Worm (Caenorhabditis elegans): ENCODE measurements around the gene nlp-56.

Gene nlp-56

ce11 chrIV:14784481-14784880 is at the start of gene nlp-56:
Gene nlp-56 (minus strand): TSS chrIV:14784737.
- no peak for TF ChIP-seq nhr-25 (tag; optimal IDR thresholded peaks at IDR 0.05)
- TF ChIP-seq nhr-129 (tag; optimal IDR thresholded peaks at IDR 0.05): no peak
- TF ChIP-seq nhr-12 (tag; optimal IDR thresholded peaks at IDR 0.05): no peak
- no peak for TF ChIP-seq unc-39 (tag; optimal IDR thresholded peaks at IDR 0.05)
- TF ChIP-seq lin-13 (GFP tag; optimal IDR thresholded peaks at IDR 0.05): no peak
- no peak for TF ChIP-seq ceh-16 (tag; optimal IDR thresholded peaks at IDR 0.05)
- TF ChIP-seq ZK546.5 (tag; optimal IDR thresholded peaks at IDR 0.05): no peak
- no peak for TF ChIP-seq nhr-11 (tag; optimal IDR thresholded peaks at IDR 0.05)
- no peak for TF ChIP-seq nhr-10 (tag; optimal IDR thresholded peaks at IDR 0.05)
- TF ChIP-seq mbf-1 (tag; optimal IDR thresholded peaks at IDR 0.05): no peak

- no peak for TF ChIP-seq lin-11 (tag; optimal IDR thresholded peaks at IDR 0.05)
- peak; percentile 32 for TF ChIP-seq fos-1 (tag; optimal IDR thresholded peaks at IDR 0.05)
- peak; percentile 60 for TF ChIP-seq nhr-129 (tag; optimal IDR thresholded peaks at IDR 0.05)
Observed at ce11 chrIV:14833537-14833936, 49.0 kb upstream of the nlp-56 start.

- TF ChIP-seq mdl-1 (tag; optimal IDR thresholded peaks at IDR 0.05) (no peak), alr-1 (tag; optimal IDR thresholded peaks at IDR 0.05) (no peak), elt-3 (tag; optimal IDR thresholded peaks at IDR 0.05) (no peak), ZK546.5 (tag; optimal IDR thresholded peaks at IDR 0.05) (no peak)
Observed at ce11 chrIV:14829026-14829425, 44.5 kb upstream of the nlp-56 start, which contains the start of gene hhat-2. Gene hhat-2 (minus strand): TSS chrIV:14829126.

- TF ChIP-seq nhr-11 (tag; optimal IDR thresholded peaks at IDR 0.05) (no peak), egl-27 (tag; optimal IDR thresholded peaks at IDR 0.05) (no peak), ama-1 (optimal IDR thresholded peaks at IDR 0.05) (no peak), sem-4 (tag; optimal IDR thresholded peaks at IDR 0.05) (no peak), lin-39 (tag; optimal IDR thresholded peaks at IDR 0.05) (no peak), nhr-12 (tag; optimal IDR thresholded peaks at IDR 0.05) (no peak), Y55F3AM.14 (GFP tag; optimal IDR thresholded peaks at IDR 0.05) (no peak), nhr-23 (tag; optimal IDR thresholded peaks at IDR 0.05) (no peak), nhr-21 (tag; optimal IDR thresholded peaks at IDR 0.05) (no peak), C34F6.9 (tag; optimal IDR thresholded peaks at IDR 0.05) (no peak), nhr-77 (tag; optimal IDR thresholded peaks at IDR 0.05) (no peak), unc-55 (GFP tag; optimal IDR thresholded peaks at IDR 0.05) (no peak), nhr-25 (tag; optimal IDR thresholded peaks at IDR 0.05) (no peak), elt-1 (tag; optimal IDR thresholded peaks at IDR 0.05) (no peak), dmd-4 (tag; optimal IDR thresholded peaks at IDR 0.05) (no peak), skn-1 (tag; optimal IDR thresholded peaks at IDR 0.05) (no peak)
Observed at ce11 chrIV:14828218-14828617, 43.7 kb upstream of the nlp-56 start.

- TF ChIP-seq dmd-4 (tag; optimal IDR thresholded peaks at IDR 0.05): no peak
- TF ChIP-seq lin-11 (tag; optimal IDR thresholded peaks at IDR 0.05): no peak
- no peak for TF ChIP-seq crh-2 (tag; optimal IDR thresholded peaks at IDR 0.05)
- no peak for TF ChIP-seq nhr-25 (tag; optimal IDR thresholded peaks at IDR 0.05)
- no peak for TF ChIP-seq lin-13 (GFP tag; optimal IDR thresholded peaks at IDR 0.05)
- TF ChIP-seq R02D3.7 (tag; optimal IDR thresholded peaks at IDR 0.05): no peak
- no peak for TF ChIP-seq nhr-23 (tag; optimal IDR thresholded peaks at IDR 0.05)
- TF ChIP-seq C34F6.9 (tag; optimal IDR thresholded peaks at IDR 0.05): no peak
- TF ChIP-seq ceh-16 (tag; optimal IDR thresholded peaks at IDR 0.05): no peak
- no peak for TF ChIP-seq snpc-4 (tag; optimal IDR thresholded peaks at IDR 0.05)
- TF ChIP-seq sem-4 (tag; optimal IDR thresholded peaks at IDR 0.05): no peak
- TF ChIP-seq nhr-21 (tag; optimal IDR thresholded peaks at IDR 0.05): no peak
- TF ChIP-seq nhr-77 (tag; optimal IDR thresholded peaks at IDR 0.05): no peak
Observed at ce11 chrIV:14826151-14826757, 41.7 kb upstream of the nlp-56 start.

- TF ChIP-seq fos-1 (tag; optimal IDR thresholded peaks at IDR 0.05) (no peak), crh-2 (tag; optimal IDR thresholded peaks at IDR 0.05) (no peak), lin-11 (tag; optimal IDR thresholded peaks at IDR 0.05) (no peak), unc-39 (tag; optimal IDR thresholded peaks at IDR 0.05) (no peak), ZK546.5 (tag; optimal IDR thresholded peaks at IDR 0.05) (no peak), nhr-6 (tag; optimal IDR thresholded peaks at IDR 0.05) (no peak), aly-2 (tag; optimal IDR thresholded peaks at IDR 0.05) (no peak), F13H6.1 (tag; optimal IDR thresholded peaks at IDR 0.05) (no peak), snpc-4 (tag; optimal IDR thresholded peaks at IDR 0.05) (no peak), ceh-16 (tag; optimal IDR thresholded peaks at IDR 0.05) (no peak), R02D3.7 (tag; optimal IDR thresholded peaks at IDR 0.05) (no peak), sma-3 (GFP tag; optimal IDR thresholded peaks at IDR 0.05) (no peak), ztf-11 (tag; optimal IDR thresholded peaks at IDR 0.05) (no peak), dmd-4 (tag; optimal IDR thresholded peaks at IDR 0.05) (no peak), sem-4 (tag; optimal IDR thresholded peaks at IDR 0.05) (no peak), ztf-4 (tag; optimal IDR thresholded peaks at IDR 0.05) (no peak)
Observed at ce11 chrIV:14825379-14825778, 40.8 kb upstream of the nlp-56 start, which contains the start of gene rps-18. Gene rps-18 (plus strand): TSS chrIV:14825679.
